Worm (Caenorhabditis elegans) whole organism, L2 larva: ENCODE results near the gene D2096.12.

Experiments used
- C34F6.9 ChIP-seq: fragments of 150-350 bp; optimal IDR thresholded peaks from 2 replicates; lab custom pipeline; 2014; ENCODE audit warnings: missing biosample characterization, missing genetic modification characterization
- F13H6.1 ChIP-seq: sonication (generic microtip); optimal IDR thresholded peaks from 2 replicates; lab custom pipeline; 2016; ENCODE audit warnings: missing genetic modification characterization, missing compliant biosample characterization
- R02D3.7 ChIP-seq: fragments of 150-350 bp; optimal IDR thresholded peaks from 2 replicates; lab custom pipeline; 2014; ENCODE audit warnings: missing biosample characterization, missing genetic modification characterization
- Y55F3AM.14 ChIP-seq: fragments of 200-800 bp; sonication (Bioruptor generic); optimal IDR thresholded peaks from 2 replicates; lab custom pipeline; 2018; ENCODE audit warnings: mild to moderate bottlenecking, missing genetic modification characterization, missing compliant biosample characterization
- ZK546.5 ChIP-seq: sonication (generic microtip); optimal IDR thresholded peaks from 2 replicates; lab custom pipeline; 2017; ENCODE audit warnings: missing biosample characterization, missing genetic modification characterization
- alr-1 ChIP-seq: fragments of 150-350 bp; optimal IDR thresholded peaks from 2 replicates; lab custom pipeline; 2014; ENCODE audit warnings: missing biosample characterization, missing genetic modification characterization
- blmp-1 ChIP-seq: sonication (generic microtip); optimal IDR thresholded peaks from 2 replicates; lab custom pipeline; 2017; ENCODE audit warnings: missing genetic modification characterization, mild to moderate bottlenecking, missing compliant biosample characterization, antibody characterized with exemption, moderate library complexity; ENCODE audit not compliant: insufficient read depth
- ceh-16 ChIP-seq: fragments of 150-350 bp; optimal IDR thresholded peaks from 2 replicates; lab custom pipeline; 2014; ENCODE audit warnings: missing biosample characterization, missing genetic modification characterization
- ceh-82 ChIP-seq: fragments of 150-350 bp; optimal IDR thresholded peaks from 2 replicates; lab custom pipeline; 2014; ENCODE audit warnings: missing biosample characterization, missing genetic modification characterization
- crh-2 ChIP-seq: sonication (generic microtip); optimal IDR thresholded peaks from 2 replicates; lab custom pipeline; 2017; ENCODE audit warnings: missing biosample characterization, missing genetic modification characterization
- dmd-4 ChIP-seq: sonication (generic microtip); optimal IDR thresholded peaks from 2 replicates; lab custom pipeline; 2017; ENCODE audit warnings: missing biosample characterization, missing genetic modification characterization
- elt-1 ChIP-seq: fragments of 150-350 bp; optimal IDR thresholded peaks from 2 replicates; lab custom pipeline; 2014; ENCODE audit warnings: missing biosample characterization, missing genetic modification characterization
- elt-3 ChIP-seq: sonication (generic microtip); optimal IDR thresholded peaks from 2 replicates; lab custom pipeline; 2017; ENCODE audit warnings: missing biosample characterization, missing genetic modification characterization
- fos-1 ChIP-seq: fragments of 150-350 bp; optimal IDR thresholded peaks from 2 replicates; lab custom pipeline; 2014; ENCODE audit warnings: missing biosample characterization, missing genetic modification characterization
- gmeb-1 ChIP-seq: fragments of 150-350 bp; optimal IDR thresholded peaks from 2 replicates; lab custom pipeline; 2014; ENCODE audit warnings: missing biosample characterization, missing genetic modification characterization
- lin-13 ChIP-seq: fragments of 150-350 bp; optimal IDR thresholded peaks from 2 replicates; lab custom pipeline; 2014; ENCODE audit warnings: missing biosample characterization, missing genetic modification reagents, missing genetic modification characterization
- lsy-2 ChIP-seq, 2 experiments: fragments of 150-350 bp in 1 of 2; sonication (generic microtip) in 1 of 2; optimal IDR thresholded peaks; 2 replicates each; lab custom pipeline; 2014 to 2017; ENCODE audit warnings: missing biosample characterization in 2 of 2, missing genetic modification characterization in 2 of 2
- mab-5 ChIP-seq: fragments of 150-350 bp; optimal IDR thresholded peaks from 2 replicates; lab custom pipeline; 2014; ENCODE audit warnings: missing biosample characterization, missing genetic modification characterization
- mbf-1 ChIP-seq: sonication (generic microtip); optimal IDR thresholded peaks from 2 replicates; lab custom pipeline; 2017; ENCODE audit warnings: missing biosample characterization, missing genetic modification characterization
- mdl-1 ChIP-seq, 2 experiments: fragments of 150-350 bp in 1 of 2; sonication (generic microtip) in 1 of 2; optimal IDR thresholded peaks; 2 replicates each; lab custom pipeline; 2017; ENCODE audit warnings: missing biosample characterization in 2 of 2, missing genetic modification characterization in 2 of 2
- nhr-10 ChIP-seq: sonication (generic microtip); optimal IDR thresholded peaks from 2 replicates; lab custom pipeline; 2017; ENCODE audit warnings: missing biosample characterization, missing genetic modification characterization
- nhr-11 ChIP-seq: fragments of 150-350 bp; optimal IDR thresholded peaks from 2 replicates; lab custom pipeline; 2014; ENCODE audit warnings: missing biosample characterization, missing genetic modification characterization
- nhr-129 ChIP-seq: fragments of 150-350 bp; optimal IDR thresholded peaks from 2 replicates; lab custom pipeline; 2014; ENCODE audit warnings: missing biosample characterization, missing genetic modification characterization
- nhr-21 ChIP-seq: fragments of 150-350 bp; optimal IDR thresholded peaks from 2 replicates; lab custom pipeline; 2014; ENCODE audit warnings: missing biosample characterization, missing genetic modification characterization
- nhr-23 ChIP-seq: fragments of 150-350 bp; optimal IDR thresholded peaks from 2 replicates; lab custom pipeline; 2014; ENCODE audit warnings: missing biosample characterization, missing genetic modification reagents, missing genetic modification characterization
- nhr-25 ChIP-seq: fragments of 150-350 bp; sonication (generic microtip); optimal IDR thresholded peaks from 3 replicates; lab custom pipeline; 2014; ENCODE audit warnings: missing biosample characterization, missing genetic modification characterization
- nhr-6 ChIP-seq: fragments of 150-350 bp; optimal IDR thresholded peaks from 2 replicates; lab custom pipeline; 2014; ENCODE audit warnings: missing biosample characterization, missing genetic modification characterization
- nhr-77 ChIP-seq: fragments of 150-350 bp; optimal IDR thresholded peaks from 2 replicates; lab custom pipeline; 2014; ENCODE audit warnings: missing biosample characterization, missing genetic modification characterization
- sem-4 ChIP-seq: fragments of 150-350 bp; optimal IDR thresholded peaks from 2 replicates; lab custom pipeline; 2014; ENCODE audit warnings: missing biosample characterization, missing genetic modification reagents, missing genetic modification characterization
- skn-1 ChIP-seq: sonication (generic microtip); optimal IDR thresholded peaks from 2 replicates; lab custom pipeline; 2017; ENCODE audit warnings: missing biosample characterization, missing genetic modification characterization
- sma-3 ChIP-seq: sonication (generic microtip); optimal IDR thresholded peaks from 2 replicates; lab custom pipeline; 2016; ENCODE audit warnings: missing genetic modification reagents, missing genetic modification characterization, missing compliant biosample characterization
- sma-9 ChIP-seq, 2 experiments: fragments of 150-350 bp in 1 of 2; sonication (generic microtip) in 1 of 2; optimal IDR thresholded peaks; 2 replicates each; lab custom pipeline; 2014 to 2016; ENCODE audit warnings: missing genetic modification characterization in 2 of 2, mild to moderate bottlenecking in 1 of 2, missing biosample characterization in 1 of 2, missing compliant biosample characterization in 1 of 2, missing genetic modification reagents in 1 of 2, moderate library complexity in 1 of 2
- snpc-4 ChIP-seq: fragments of 150-350 bp; optimal IDR thresholded peaks from 2 replicates; lab custom pipeline; 2014; ENCODE audit warnings: missing biosample characterization, missing genetic modification characterization
- unc-55 ChIP-seq: fragments of 150-350 bp; sonication (generic microtip); optimal IDR thresholded peaks from 3 replicates; lab custom pipeline; 2014; ENCODE audit warnings: missing biosample characterization, missing genetic modification reagents, missing genetic modification characterization
- unc-62 ChIP-seq: fragments of 150-350 bp; optimal IDR thresholded peaks from 2 replicates; lab custom pipeline; 2014; ENCODE audit warnings: missing biosample characterization, missing genetic modification reagents, missing genetic modification characterization
- ztf-1 ChIP-seq: fragments of 200-800 bp; sonication (Bioruptor generic); conservative IDR thresholded peaks from 2 replicates; pipeline ENCODE4 v1.3.6; 2022; ENCODE audit warnings: missing genetic modification characterization, missing compliant biosample characterization
- ztf-11 ChIP-seq: sonication (generic microtip); optimal IDR thresholded peaks from 2 replicates; lab custom pipeline; 2017; ENCODE audit warnings: missing biosample characterization, missing genetic modification characterization

Gene D2096.12

ce11 chrIV:8332526-8332925 is 30.7 kb upstream of the D2096.12 start, which contains the start of gene lys-10:
TSS of gene lys-10 (plus strand) at chrIV:8332826.
- no peak for TF ChIP-seq fos-1 (tag; lab: Kevin White, UChicago)
- TF ChIP-seq elt-1 (tag; lab: Kevin White, UChicago), result no peak
- no peak for TF ChIP-seq blmp-1
- TF ChIP-seq nhr-6 (tag; lab: Kevin White, UChicago), result no peak
- TF ChIP-seq R02D3.7 (tag; lab: Kevin White, UChicago), result no peak
- no peak for TF ChIP-seq unc-55 (GFP tag; lab: Kevin White, UChicago)
- no peak for TF ChIP-seq ZK546.5 (tag; lab: Kevin White, UChicago)
- TF ChIP-seq mbf-1 (tag; lab: Kevin White, UChicago), result no peak
- no peak for TF ChIP-seq ztf-1 (GFP tag; lab: Robert Waterston, UW)
- no peak for TF ChIP-seq nhr-129 (tag; lab: Kevin White, UChicago)
- TF ChIP-seq C34F6.9, result no peak

DNA sequence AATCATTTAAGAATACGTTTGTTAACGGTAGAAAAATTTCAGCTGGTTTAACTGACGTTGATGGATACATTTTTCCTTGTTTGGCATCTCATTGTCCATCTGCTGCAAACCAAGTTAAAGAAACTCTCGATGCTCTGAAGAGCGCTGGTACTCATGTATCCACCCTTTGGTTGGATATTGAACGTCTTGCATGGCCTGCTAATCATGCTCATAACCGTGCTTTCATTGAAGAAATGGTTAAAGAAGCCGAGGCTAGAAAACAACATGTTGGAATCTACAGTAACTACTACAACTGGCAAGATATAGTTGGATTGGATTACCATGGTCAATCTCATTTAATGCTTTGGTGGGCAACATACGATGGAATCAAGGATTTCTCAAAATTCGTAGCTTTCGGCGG is 30.2 kb upstream of the D2096.12 start:
- TF ChIP-seq ceh-82 (tag; lab: Kevin White, UChicago) (no peak), nhr-21 (tag; lab: Kevin White, UChicago) (no peak), blmp-1 (no peak), Y55F3AM.14 (GFP tag; lab: Kevin White, UChicago) (no peak), F13H6.1 (no peak), snpc-4 (tag; lab: Kevin White, UChicago) (no peak), crh-2 (tag; lab: Kevin White, UChicago) (no peak), sma-3 (GFP tag; lab: Kevin White, UChicago) (no peak), lin-13 (GFP tag; lab: Kevin White, UChicago) (no peak), ztf-11 (tag; lab: Kevin White, UChicago) (no peak), sem-4 (tag; lab: Kevin White, UChicago) (no peak), R02D3.7 (tag; lab: Kevin White, UChicago) (no peak), dmd-4 (tag; lab: Kevin White, UChicago) (no peak), gmeb-1 (tag; lab: Kevin White, UChicago) (no peak), elt-3 (tag; lab: Kevin White, UChicago) (no peak), nhr-25 (tag; lab: Kevin White, UChicago) (no peak), nhr-10 (no peak), skn-1 (no peak), mbf-1 (tag; lab: Kevin White, UChicago) (no peak)
- TF ChIP-seq, all 48 proteins: peak for 0

DNA sequence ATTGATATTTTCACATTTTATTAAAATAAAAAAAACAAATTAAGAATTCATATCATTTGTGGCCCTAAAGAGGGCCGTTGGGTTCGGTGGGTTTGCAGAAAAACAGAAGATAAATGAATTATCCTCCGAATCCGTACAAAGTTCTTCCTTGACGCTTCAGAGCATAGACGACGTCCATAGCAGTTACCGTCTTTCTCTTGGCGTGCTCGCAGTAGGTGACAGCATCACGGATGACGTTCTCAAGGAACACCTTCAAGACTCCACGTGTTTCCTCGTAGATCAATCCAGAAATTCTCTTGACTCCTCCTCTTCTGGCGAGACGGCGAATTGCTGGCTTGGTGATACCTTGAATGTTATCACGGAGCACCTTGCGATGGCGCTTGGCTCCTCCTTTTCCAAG is 29.7 kb upstream of the D2096.12 start:
- no peak for TF ChIP-seq mdl-1 (tag; optimal IDR thresholded peaks at IDR 0.05; lab: Kevin White, UChicago)

ce11 chrIV:8333954-8333987 is 29.5 kb upstream of the D2096.12 start, which contains the start of gene his-31:
TSS of gene his-31 (minus strand) at chrIV:8333983.
- no peak for TF ChIP-seq lsy-2 (tag; optimal IDR thresholded peaks at IDR 0.05; lab: Kevin White, UChicago)

DNA sequence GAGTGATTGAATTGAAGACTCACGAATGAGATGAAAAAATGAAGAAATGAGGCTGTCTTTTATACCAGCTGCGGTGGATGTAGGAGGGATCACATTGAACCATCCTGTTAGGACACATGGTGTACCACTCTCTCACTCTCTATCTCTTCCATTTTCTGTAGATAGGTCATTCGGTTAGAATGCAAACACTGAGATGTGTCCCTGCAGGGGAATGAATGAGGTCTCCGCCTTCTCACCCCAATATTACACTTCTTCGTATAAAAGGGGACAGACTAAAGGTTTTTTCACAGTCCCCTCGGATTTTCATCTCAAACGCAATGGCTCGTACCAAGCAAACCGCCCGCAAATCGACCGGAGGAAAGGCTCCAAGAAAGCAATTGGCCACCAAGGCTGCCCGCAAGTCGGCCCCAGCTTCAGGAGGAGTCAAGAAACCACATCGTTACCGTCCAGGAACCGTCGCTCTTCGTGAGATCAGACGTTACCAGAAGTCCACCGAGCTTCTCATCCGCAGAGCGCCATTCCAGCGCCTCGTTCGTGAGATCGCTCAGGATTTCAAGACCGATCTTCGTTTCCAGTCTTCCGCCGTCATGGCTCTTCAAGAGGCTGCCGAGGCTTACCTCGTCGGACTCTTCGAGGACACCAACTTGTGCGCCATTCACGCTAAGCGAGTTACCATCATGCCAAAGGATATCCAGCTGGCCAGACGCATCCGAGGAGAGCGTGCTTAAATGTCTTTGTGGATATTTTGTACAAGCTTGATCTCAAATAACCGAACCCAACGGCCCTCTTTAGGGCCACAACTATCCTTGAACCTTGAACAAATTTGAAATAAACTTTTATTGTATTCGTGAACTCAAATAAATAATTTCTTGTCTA is 29.0 kb upstream of the D2096.12 start, which contains the start of gene his-32:
Gene his-32, plus strand, starts transcription at position 318 of the 876 bp plus-strand sequence.
- TF ChIP-seq sma-3 (GFP tag; lab: Kevin White, UChicago), result peak; percentile 55
- peak; percentile 75 for TF ChIP-seq sem-4 (tag; lab: Kevin White, UChicago)
- peak; percentile 30 for TF ChIP-seq C34F6.9
- peak; percentile 37 for TF ChIP-seq nhr-21 (tag; lab: Kevin White, UChicago)
- no peak for TF ChIP-seq ztf-1 (GFP tag; lab: Robert Waterston, UW)
- no peak for TF ChIP-seq unc-62
- peak; percentile 68 for TF ChIP-seq nhr-129 (tag; lab: Kevin White, UChicago)
- TF ChIP-seq dmd-4 (tag; lab: Kevin White, UChicago), result no peak
- TF ChIP-seq lin-13 (GFP tag; lab: Kevin White, UChicago), result peak; percentile 67
- TF ChIP-seq nhr-25 (tag; lab: Kevin White, UChicago), result peak; percentile 95
- peak; percentile 66 for TF ChIP-seq mab-5
- TF ChIP-seq alr-1 (tag; lab: Kevin White, UChicago), result no peak
- TF ChIP-seq nhr-77 (tag; lab: Kevin White, UChicago), result no peak
- peak; percentile 5 for TF ChIP-seq sma-9 (GFP tag; optimal IDR thresholded peaks at IDR 0.05; lab: Kevin White, UChicago)
- no peak for TF ChIP-seq sma-9 (tag; optimal IDR thresholded peaks at IDR 0.05; lab: Kevin White, UChicago)
- TF ChIP-seq mbf-1 (tag; lab: Kevin White, UChicago), result no peak
- TF ChIP-seq fos-1 (tag; lab: Kevin White, UChicago), result peak; percentile 21
- TF ChIP-seq nhr-11 (tag; lab: Kevin White, UChicago), result no peak
- TF ChIP-seq blmp-1, result no peak
- TF ChIP-seq ceh-16 (tag; lab: Kevin White, UChicago), result peak; percentile 97
- peak; percentile 80 for TF ChIP-seq nhr-6 (tag; lab: Kevin White, UChicago)
- no peak for TF ChIP-seq nhr-23 (tag; lab: Kevin White, UChicago)
